Worm (Caenorhabditis elegans): Measurements from ENCODE around the gene mua-6.

Gene mua-6

ce11 chrX:16292933-16293332 lies 27.4 kb upstream of the mua-6 start, which contains the start of gene F52E10.4:
Gene F52E10.4, minus strand, starts transcription at chrX:16293033.
- TF ChIP-seq egl-43 (GFP tag; IDR thresholded peaks at IDR 0.05) (no peak), unc-62 (GFP tag; optimal IDR thresholded peaks at IDR 0.05 in 1 of 2) (peak in 1 of 2 experiments; percentile 14), unc-62 (tag; optimal IDR thresholded peaks at IDR 0.05) (no peak), aha-1 (tag) (peak; percentile 82)

- no peak for TF ChIP-seq aly-2 (tag; optimal IDR thresholded peaks at IDR 0.05)
- no peak for TF ChIP-seq T26A8.4 (GFP tag; IDR thresholded peaks at IDR 0.05)
- TF ChIP-seq ama-1 (optimal IDR thresholded peaks at IDR 0.05), result no peak
- TF ChIP-seq D1046.2 (GFP tag; IDR thresholded peaks at IDR 0.05), result no peak
- TF ChIP-seq attf-4 (tag; optimal IDR thresholded peaks at IDR 0.05), result no peak
- no peak for TF ChIP-seq zip-2 (tag; optimal IDR thresholded peaks at IDR 0.05)
- TF ChIP-seq nhr-25 (tag; optimal IDR thresholded peaks at IDR 0.05; ENCODE audit: borderline replicate concordance, insufficient read depth), result peak; percentile 64
- no peak for TF ChIP-seq lin-15B (tag; optimal IDR thresholded peaks at IDR 0.05)
- no peak for TF ChIP-seq ceh-32 (tag; optimal IDR thresholded peaks at IDR 0.05; ENCODE audit: poor library complexity)
- no peak for TF ChIP-seq php-3 (GFP tag; IDR thresholded peaks at IDR 0.05)
- TF ChIP-seq pqm-1 (tag; optimal IDR thresholded peaks at IDR 0.05), result no peak
- no peak for TF ChIP-seq lin-38 (GFP tag; IDR thresholded peaks at IDR 0.05)
- TF ChIP-seq lim-7 (GFP tag; IDR thresholded peaks at IDR 0.05), result no peak
- no peak for TF ChIP-seq F26F4.8 (GFP tag; conservative IDR thresholded peaks at IDR 0.05)
- no peak for TF ChIP-seq hif-1 (tag; optimal IDR thresholded peaks at IDR 0.05)
- no peak for TF ChIP-seq ceh-82 (tag; optimal IDR thresholded peaks at IDR 0.05)
- no peak for TF ChIP-seq ces-1 (GFP tag; optimal IDR thresholded peaks at IDR 0.05)
- no peak for TF ChIP-seq duxl-1 (tag; optimal IDR thresholded peaks at IDR 0.05; ENCODE audit: poor library complexity)
- no peak for TF ChIP-seq nhr-77 (tag; optimal IDR thresholded peaks at IDR 0.05)
- TF ChIP-seq arid-1 (GFP tag; conservative IDR thresholded peaks at IDR 0.05), result no peak
- no peak for TF ChIP-seq ZK337.2 (GFP tag; IDR thresholded peaks at IDR 0.05)
- no peak for TF ChIP-seq pha-4 (GFP tag; IDR thresholded peaks at IDR 0.05)
- TF ChIP-seq pha-4 (tag; optimal IDR thresholded peaks at IDR 0.05), result no peak
- no peak for TF ChIP-seq R02D3.7 (tag; optimal IDR thresholded peaks at IDR 0.05)
- TF ChIP-seq madf-9 (GFP tag; conservative IDR thresholded peaks at IDR 0.05), result no peak
- TF ChIP-seq daf-12 (tag; optimal IDR thresholded peaks at IDR 0.05), result no peak
- no peak for TF ChIP-seq dpl-1 (GFP tag; optimal IDR thresholded peaks at IDR 0.05)
- TF ChIP-seq snpc-1.2 (GFP tag; IDR thresholded peaks at IDR 0.05), result no peak
- peak; percentile 68 for TF ChIP-seq hlh-30 (tag; optimal IDR thresholded peaks at IDR 0.05; ENCODE audit: insufficient read depth)
- TF ChIP-seq nhr-6 (tag; optimal IDR thresholded peaks at IDR 0.05), result no peak
- no peak for TF ChIP-seq ztf-7 (tag; optimal IDR thresholded peaks at IDR 0.05)
- peak; percentile 15 for TF ChIP-seq nhr-48 (tag; optimal IDR thresholded peaks at IDR 0.05)
- peak in 1 of 2 experiments; percentile 13 for TF ChIP-seq lsy-2 (tag; optimal IDR thresholded peaks at IDR 0.05)
- no peak for TF ChIP-seq cey-2 (tag; optimal IDR thresholded peaks at IDR 0.05; ENCODE audit: borderline replicate concordance, insufficient read depth)
- no peak for TF ChIP-seq dmd-9 (GFP tag; IDR thresholded peaks at IDR 0.05)
- no peak for TF ChIP-seq egl-27 (tag; optimal IDR thresholded peaks at IDR 0.05)
- TF ChIP-seq Y48G9A.11 (GFP tag; IDR thresholded peaks at IDR 0.05), result no peak
- TF ChIP-seq sdz-12 (GFP tag; optimal IDR thresholded peaks at IDR 0.05), result no peak
- no peak for TF ChIP-seq daf-19 (GFP tag; conservative IDR thresholded peaks at IDR 0.05)
- TF ChIP-seq fos-1 (tag; optimal IDR thresholded peaks at IDR 0.05), result no peak
- TF ChIP-seq nhr-11 (tag; optimal IDR thresholded peaks at IDR 0.05), result no peak
- no peak for TF ChIP-seq rbr-2 (tag; optimal IDR thresholded peaks at IDR 0.05)
- no peak for TF ChIP-seq nhr-237 (tag; optimal IDR thresholded peaks at IDR 0.05)
- no peak for TF ChIP-seq F49E8.2 (tag; optimal IDR thresholded peaks at IDR 0.05; ENCODE audit: borderline replicate concordance)
- no peak for TF ChIP-seq spr-1 (tag; optimal IDR thresholded peaks at IDR 0.05)
- no peak for TF ChIP-seq lin-1 (GFP tag; IDR thresholded peaks at IDR 0.05)
- no peak for TF ChIP-seq zfp-2 (tag; optimal IDR thresholded peaks at IDR 0.05)
Measured at ce11 chrX:16290536-16290935, 25.1 kb upstream of the mua-6 start.
